Fruit fly (Drosophila melanogaster) whole organism, wandering third instar larva: ENCODE results near the gene CG7992.

Experiments used
- Abd-B ChIP-seq: fragments of >200 bp; optimal IDR thresholded peaks from 2 replicates; lab custom pipeline; 2017; ENCODE audit warnings: missing biosample characterization, missing genetic modification characterization
- CG32264 ChIP-seq: fragments of 200-800 bp; sonication (Bioruptor generic); optimal IDR thresholded peaks from 2 replicates; lab custom pipeline; 2016; ENCODE audit warnings: missing biosample characterization, missing genetic modification characterization
- CG9705 ChIP-seq: fragments of 200-800 bp; sonication (Bioruptor generic); optimal IDR thresholded peaks from 2 replicates; lab custom pipeline; 2018; ENCODE audit warnings: missing biosample characterization, mild to moderate bottlenecking, missing genetic modification characterization
- CrebA ChIP-seq: fragments of 200-800 bp; sonication (Bioruptor generic); optimal IDR thresholded peaks from 2 replicates; lab custom pipeline; 2016; ENCODE audit warnings: missing biosample characterization, mild to moderate bottlenecking, missing genetic modification characterization, borderline replicate concordance
- Dfd ChIP-seq: fragments of >200 bp; optimal IDR thresholded peaks from 2 replicates; lab custom pipeline; 2017; ENCODE audit warnings: missing biosample characterization, missing genetic modification characterization
- GATAd ChIP-seq: sonication (Bioruptor generic); optimal IDR thresholded peaks from 2 replicates; lab custom pipeline; 2016; ENCODE audit warnings: missing biosample characterization, missing genetic modification characterization
- HLH106 ChIP-seq: fragments of 200-800 bp; optimal IDR thresholded peaks from 3 replicates; lab custom pipeline; 2019; ENCODE audit warnings: missing biosample characterization, mild to moderate bottlenecking, missing genetic modification characterization, moderate library complexity
- Hr78 ChIP-seq: fragments of >200 bp; optimal IDR thresholded peaks from 2 replicates; lab custom pipeline; 2017; ENCODE audit warnings: missing biosample characterization, missing genetic modification characterization
- Hr83 ChIP-seq: fragments of 200-300 bp; sonication (Bioruptor generic); optimal IDR thresholded peaks from 2 replicates; lab custom pipeline; 2016; ENCODE audit warnings: missing biosample characterization, mild to moderate bottlenecking, missing genetic modification characterization, moderate library complexity; ENCODE audit not compliant: poor library complexity, severe bottlenecking
- Mio ChIP-seq: sonication (Bioruptor generic); optimal IDR thresholded peaks from 2 replicates; lab custom pipeline; 2016; ENCODE audit warnings: missing biosample characterization, missing genetic modification characterization
- Myc ChIP-seq: fragments of >200 bp; optimal IDR thresholded peaks from 2 replicates; lab custom pipeline; 2017
- N ChIP-seq: fragments of >200 bp; optimal IDR thresholded peaks from 2 replicates; lab custom pipeline; 2018; ENCODE audit warnings: missing biosample characterization, missing external identifiers, missing genetic modification characterization
- Rel ChIP-seq, 2 experiments: fragments of 200-800 bp; sonication (Bioruptor generic) in 1 of 2; optimal IDR thresholded peaks; 2 replicates in 1 of 2; 3 replicates in 1 of 2; lab custom pipeline; 2016 to 2019; ENCODE audit warnings: mild to moderate bottlenecking in 2 of 2, missing biosample characterization in 2 of 2, missing genetic modification characterization in 2 of 2, moderate library complexity in 1 of 2
- Sp1 ChIP-seq: fragments of 200-800 bp; sonication (Bioruptor generic); optimal IDR thresholded peaks from 3 replicates; lab custom pipeline; 2019; ENCODE audit warnings: missing biosample characterization, mild to moderate bottlenecking, missing genetic modification characterization, moderate library complexity
- Vsx2 ChIP-seq: fragments of 200-300, 225-300 bp; sonication (Bioruptor generic); optimal IDR thresholded peaks from 2 replicates; lab custom pipeline; 2018; ENCODE audit warnings: missing biosample characterization, missing genetic modification characterization; ENCODE audit not compliant: partially characterized antibody
- br ChIP-seq: fragments of 200-800 bp; sonication (Bioruptor generic); optimal IDR thresholded peaks from 2 replicates; lab custom pipeline; 2016; ENCODE audit warnings: missing biosample characterization, missing genetic modification characterization
- brk ChIP-seq: fragments of 200-800 bp; sonication (Bioruptor generic); optimal IDR thresholded peaks from 2 replicates; lab custom pipeline; 2016; ENCODE audit warnings: missing biosample characterization, mild to moderate bottlenecking, missing genetic modification characterization
- dl ChIP-seq, 2 experiments: fragments of 175-275, 200-275 bp in 1 of 2; fragments of 200-275 bp in 1 of 2; sonication (Bioruptor generic); optimal IDR thresholded peaks; lab custom pipeline; 2018; ENCODE audit warnings: mild to moderate bottlenecking in 2 of 2, missing biosample characterization in 2 of 2, missing genetic modification characterization in 2 of 2, moderate library complexity in 2 of 2; ENCODE audit not compliant: partially characterized antibody in 2 of 2, insufficient read depth in 1 of 2
- dsf ChIP-seq: sonication (Bioruptor generic); optimal IDR thresholded peaks from 2 replicates; lab custom pipeline; 2016; ENCODE audit warnings: missing biosample characterization, missing genetic modification characterization, borderline replicate concordance
- ey ChIP-seq: fragments of 200-800 bp; sonication (Bioruptor generic); optimal IDR thresholded peaks from 2 replicates; lab custom pipeline; 2016; ENCODE audit warnings: missing biosample characterization, missing genetic modification characterization
- foxo ChIP-seq, 2 experiments: fragments of 200-800 bp; sonication (Bioruptor generic); optimal IDR thresholded peaks; 2 replicates in 1 of 2; 3 replicates in 1 of 2; lab custom pipeline; 2016 to 2017; ENCODE audit warnings: missing biosample characterization in 2 of 2, missing genetic modification characterization in 2 of 2
- fru ChIP-seq: fragments of 200-800 bp; sonication (Bioruptor generic); optimal IDR thresholded peaks from 3 replicates; lab custom pipeline; 2016; ENCODE audit warnings: missing biosample characterization, mild to moderate bottlenecking, missing genetic modification characterization
- h ChIP-seq: fragments of 200-800 bp; sonication (Bioruptor generic); optimal IDR thresholded peaks from 3 replicates; lab custom pipeline; 2016; ENCODE audit warnings: missing biosample characterization, mild to moderate bottlenecking, missing genetic modification characterization
- lola ChIP-seq: fragments of >200 bp; optimal IDR thresholded peaks from 2 replicates; lab custom pipeline; 2017; ENCODE audit warnings: missing biosample characterization, missing genetic modification characterization
- pan ChIP-seq: fragments of >200 bp; optimal IDR thresholded peaks from 2 replicates; lab custom pipeline; 2017
- psq ChIP-seq: fragments of 200-800 bp; sonication (Bioruptor generic); optimal IDR thresholded peaks from 3 replicates; lab custom pipeline; 2017; ENCODE audit warnings: missing biosample characterization, mild to moderate bottlenecking, missing genetic modification characterization, moderate library complexity
- rgr ChIP-seq: fragments of 200-800 bp; sonication (Bioruptor generic); optimal IDR thresholded peaks from 3 replicates; lab custom pipeline; 2016; ENCODE audit warnings: missing biosample characterization, mild to moderate bottlenecking, missing genetic modification characterization
- sv ChIP-seq: fragments of 200-800 bp; sonication (Bioruptor generic); optimal IDR thresholded peaks from 3 replicates; lab custom pipeline; 2016; ENCODE audit warnings: missing biosample characterization, missing genetic modification characterization

The CG7992 gene

DNA sequence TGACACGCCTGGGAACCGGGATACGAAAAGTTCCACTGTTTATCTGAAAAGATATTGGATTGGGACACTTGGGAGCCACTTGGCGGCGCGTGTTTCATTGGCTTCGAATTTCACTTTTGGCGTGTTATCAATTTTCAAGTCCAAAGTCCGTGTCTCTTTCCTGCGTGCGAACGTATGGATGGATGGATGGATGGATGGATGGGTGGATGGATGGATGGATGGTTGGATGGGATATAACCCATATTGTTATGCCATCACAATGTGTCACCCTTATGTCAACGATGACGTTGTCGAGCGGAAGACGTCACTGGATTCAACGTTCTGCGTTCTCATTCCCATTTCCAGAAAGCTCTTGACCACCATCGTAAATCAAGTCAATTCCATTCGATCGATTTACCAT lies 40.7 kb upstream of the CG7992 start:
- TF ChIP-seq fru (GFP tag; lab: Kevin White, UChicago), result no peak
- no peak for TF ChIP-seq pan (lab: Kevin White, UChicago)
- no peak for TF ChIP-seq Rel (GFP tag; optimal IDR thresholded peaks at IDR 0.05; lab: Kevin White, UChicago)
- no peak for TF ChIP-seq Rel (tag; optimal IDR thresholded peaks at IDR 0.05; lab: Kevin White, UChicago)
- no peak for TF ChIP-seq CG32264 (GFP tag; lab: Kevin White, UChicago)
- TF ChIP-seq sv (GFP tag; lab: Kevin White, UChicago), result no peak
- TF ChIP-seq dl (GFP tag; optimal IDR thresholded peaks at IDR 0.05; lab: Kevin White, UChicago; ENCODE audit: insufficient read depth in 1 of 2, partially characterized antibody in 2 of 2), result no peak
- TF ChIP-seq foxo (GFP tag; optimal IDR thresholded peaks at IDR 0.05; lab: Kevin White, UChicago), result no peak
- TF ChIP-seq h (GFP tag; lab: Kevin White, UChicago), result no peak

DNA sequence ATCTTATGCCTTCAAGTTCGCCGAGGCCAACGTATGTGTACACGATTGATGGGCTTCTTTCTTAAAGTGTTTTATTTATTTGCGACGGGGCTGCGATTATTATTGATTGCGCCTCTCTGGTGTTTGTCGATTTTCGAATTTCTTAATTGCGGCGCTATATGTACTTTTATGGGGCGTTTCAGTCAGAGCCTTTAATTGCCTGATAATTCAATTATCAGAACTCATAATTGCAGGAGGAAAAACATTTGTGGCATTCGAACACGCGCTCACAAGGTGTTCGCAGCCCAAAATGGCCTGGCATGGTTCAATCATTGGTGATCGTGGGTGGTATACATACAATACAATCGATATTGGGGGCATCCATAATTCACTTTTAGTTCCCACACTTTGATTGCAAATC lies 39.2 kb upstream of the CG7992 start:
- TF ChIP-seq CG9705, result no peak
- no peak for TF ChIP-seq Rel (GFP tag; optimal IDR thresholded peaks at IDR 0.05; lab: Kevin White, UChicago)
- peak; percentile 37 for TF ChIP-seq Rel (tag; optimal IDR thresholded peaks at IDR 0.05; lab: Kevin White, UChicago)

DNA sequence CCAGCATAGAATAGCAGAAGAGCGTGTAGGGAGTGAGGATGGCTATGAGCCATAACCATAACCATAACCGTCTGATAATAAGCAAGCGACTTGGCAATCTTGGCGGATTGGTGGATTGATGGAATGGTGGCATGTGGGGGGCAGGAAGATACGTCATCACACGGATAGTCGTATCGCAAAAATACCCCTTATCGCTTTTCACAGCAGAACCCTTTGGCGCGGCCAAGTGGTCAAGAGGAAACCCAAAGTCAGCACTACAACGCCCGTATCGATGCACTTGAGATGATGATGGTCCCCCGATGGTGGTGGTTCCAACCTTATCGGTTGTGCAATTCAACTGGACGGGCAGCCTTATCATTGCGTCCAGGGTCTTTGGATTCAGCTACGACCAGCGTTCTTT lies 38.4 kb upstream of the CG7992 start:
- TF ChIP-seq foxo (GFP tag; optimal IDR thresholded peaks at IDR 0.05; lab: Kevin White, UChicago) (no peak), Abd-B (GFP tag; lab: Kevin White, UChicago) (no peak), Rel (GFP tag; optimal IDR thresholded peaks at IDR 0.05; lab: Kevin White, UChicago) (no peak), Rel (tag; optimal IDR thresholded peaks at IDR 0.05; lab: Kevin White, UChicago) (peak; percentile 58), dsf (GFP tag; lab: Kevin White, UChicago) (no peak)

DNA sequence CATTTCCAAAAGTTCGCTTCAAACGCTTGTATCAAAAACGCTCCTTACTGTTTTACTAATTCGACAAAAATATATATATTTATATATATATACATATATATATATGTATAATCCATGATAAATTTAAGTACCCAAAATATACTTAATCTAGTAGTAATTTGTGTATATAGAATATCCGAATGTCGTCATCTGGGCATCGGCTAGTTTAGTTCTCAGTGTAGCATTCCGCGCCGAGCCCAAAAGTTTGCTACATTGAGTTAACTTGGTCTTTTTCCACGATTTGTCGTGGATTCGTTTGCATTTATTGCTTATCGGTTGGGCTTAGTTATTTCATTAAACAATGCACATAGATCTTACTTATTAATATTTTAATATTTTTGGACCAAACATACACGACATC lies 34.2 kb upstream of the CG7992 start:
- TF ChIP-seq Rel (GFP tag; optimal IDR thresholded peaks at IDR 0.05; lab: Kevin White, UChicago) (no peak), Rel (tag; optimal IDR thresholded peaks at IDR 0.05; lab: Kevin White, UChicago) (no peak), HLH106 (peak; percentile 33), psq (GFP tag; lab: Kevin White, UChicago) (peak; percentile 18), Myc (lab: Kevin White, UChicago) (peak; percentile 21), CrebA (no peak), rgr (GFP tag; lab: Kevin White, UChicago) (peak; percentile 44)

DNA sequence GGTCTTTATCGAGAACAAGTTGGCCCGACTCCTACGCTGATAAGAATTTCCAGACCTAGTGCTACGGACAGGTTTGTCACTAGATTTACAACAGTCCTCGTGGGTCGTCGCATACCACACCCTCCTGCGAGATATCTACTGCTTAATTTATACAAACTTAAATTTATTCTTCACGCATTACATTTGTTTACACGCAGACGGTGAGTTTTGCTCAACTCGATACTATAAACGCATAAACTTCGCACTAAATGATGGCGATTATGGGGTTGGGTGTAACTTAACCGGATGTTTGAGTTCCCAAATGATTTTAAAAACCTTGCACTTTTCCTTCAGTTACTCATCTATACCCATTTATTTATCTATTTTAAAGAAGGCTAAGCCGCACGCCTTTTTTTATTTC lies 33.6 kb upstream of the CG7992 start:
- TF ChIP-seq GATAd (GFP tag; lab: Kevin White, UChicago) (no peak), N (GFP tag; lab: Kevin White, UChicago) (no peak)

DNA sequence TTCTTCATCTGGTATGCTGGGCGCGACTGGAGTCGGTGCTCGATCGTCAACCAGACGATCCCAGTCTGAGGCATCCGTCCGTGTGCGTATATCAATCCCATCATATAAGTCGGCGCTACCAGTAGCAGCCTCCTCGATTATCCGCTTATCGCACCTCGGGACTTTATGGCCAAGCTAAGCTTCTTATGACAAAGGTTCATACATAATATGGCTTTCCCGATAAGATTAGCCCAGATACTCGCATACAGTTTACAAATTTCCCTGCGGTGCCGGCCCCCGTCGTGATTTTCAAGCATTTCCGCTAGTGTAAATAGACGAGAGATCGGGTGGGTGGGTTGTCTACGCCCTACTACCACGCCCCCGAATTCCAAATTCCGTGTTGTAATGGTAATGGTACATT lies 33.2 kb upstream of the CG7992 start, which contains the start of gene CG8028:
TSS of gene CG8028 (minus strand) at position 101 of the 400 bp plus-strand sequence.
- TF ChIP-seq Hr83 (no peak), lola (GFP tag; lab: Kevin White, UChicago) (no peak), GATAd (GFP tag; lab: Kevin White, UChicago) (no peak), brk (no peak), Myc (lab: Kevin White, UChicago) (no peak), dl (GFP tag; optimal IDR thresholded peaks at IDR 0.05; lab: Kevin White, UChicago; ENCODE audit: insufficient read depth in 1 of 2, partially characterized antibody in 2 of 2) (no peak), Vsx2 (GFP tag; lab: Kevin White, UChicago) (no peak), ey (no peak), br (GFP tag; lab: Kevin White, UChicago) (no peak), Mio (GFP tag; lab: Kevin White, UChicago) (no peak), CrebA (no peak), Rel (GFP tag; optimal IDR thresholded peaks at IDR 0.05; lab: Kevin White, UChicago) (no peak), Rel (tag; optimal IDR thresholded peaks at IDR 0.05; lab: Kevin White, UChicago) (no peak), Dfd (GFP tag; lab: Kevin White, UChicago) (no peak), pan (lab: Kevin White, UChicago) (no peak), Hr78 (GFP tag; lab: Kevin White, UChicago) (no peak), CG9705 (no peak)
- TF ChIP-seq, all 38 proteins: peak for 0

DNA sequence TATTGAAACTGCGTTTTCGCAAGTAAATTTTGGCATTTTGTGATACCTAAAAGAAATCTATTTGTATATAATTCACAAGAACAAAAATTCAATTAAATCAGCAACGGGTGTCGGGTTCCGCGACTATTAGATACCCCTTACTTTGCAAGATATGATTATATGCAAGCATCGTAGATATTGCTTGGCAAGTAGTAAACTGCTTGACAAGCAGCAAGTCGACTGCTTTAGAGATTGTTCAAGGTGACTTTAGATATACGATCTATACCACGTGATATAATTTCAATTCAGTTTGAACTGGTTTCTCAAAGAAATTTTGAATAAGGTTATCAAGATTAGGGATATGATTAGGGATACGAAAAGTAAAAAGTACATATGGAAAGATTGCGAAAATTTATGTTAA lies 31.3 kb upstream of the CG7992 start:
- TF ChIP-seq Abd-B (GFP tag; lab: Kevin White, UChicago) (no peak), foxo (GFP tag; optimal IDR thresholded peaks at IDR 0.05; lab: Kevin White, UChicago) (no peak), pan (lab: Kevin White, UChicago) (no peak), Sp1 (GFP tag; lab: Kevin White, UChicago) (no peak), ey (no peak), lola (GFP tag; lab: Kevin White, UChicago) (no peak), h (GFP tag; lab: Kevin White, UChicago) (no peak), GATAd (GFP tag; lab: Kevin White, UChicago) (no peak), Dfd (GFP tag; lab: Kevin White, UChicago) (no peak), Hr78 (GFP tag; lab: Kevin White, UChicago) (no peak), CG9705 (no peak), fru (GFP tag; lab: Kevin White, UChicago) (no peak)
